Worm (Caenorhabditis elegans): ENCODE results near the gene dyf-2.

Gene dyf-2

DNA sequence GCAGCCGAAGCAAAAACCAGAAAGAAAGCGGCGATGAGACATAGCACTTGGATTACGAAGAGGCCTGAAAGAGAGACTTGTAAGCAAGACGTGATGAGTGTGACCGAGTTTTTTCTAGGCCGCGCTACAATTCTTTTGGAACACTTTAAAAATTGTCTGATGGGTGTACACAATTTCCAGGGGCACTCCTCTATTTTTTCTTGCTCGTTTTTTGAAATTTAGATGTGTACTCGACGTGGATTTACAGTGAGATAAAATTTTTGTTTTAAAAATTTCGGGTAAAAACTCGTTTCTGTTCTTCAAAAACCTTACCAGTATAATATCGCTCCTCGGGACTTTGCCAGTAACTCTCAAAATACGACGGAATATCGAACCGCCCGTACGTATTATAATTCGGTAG lies 43.5 kb upstream of the dyf-2 start:
- no peak for TF ChIP-seq ham-2 (GFP tag; optimal IDR thresholded peaks at IDR 0.05)
- no peak for TF ChIP-seq mep-1 (tag; optimal IDR thresholded peaks at IDR 0.05)
- TF ChIP-seq unc-62 (GFP tag; optimal IDR thresholded peaks at IDR 0.05), result no peak
- no peak for TF ChIP-seq mls-2 (tag; optimal IDR thresholded peaks at IDR 0.05)
- TF ChIP-seq zip-8 (tag; optimal IDR thresholded peaks at IDR 0.05), result no peak
- TF ChIP-seq nhr-12 (tag; optimal IDR thresholded peaks at IDR 0.05), result no peak
- TF ChIP-seq ces-1 (GFP tag; optimal IDR thresholded peaks at IDR 0.05), result no peak
- TF ChIP-seq lsy-2 (tag; optimal IDR thresholded peaks at IDR 0.05), result no peak
- no peak for TF ChIP-seq drap-1 (GFP tag; optimal IDR thresholded peaks at IDR 0.05)
- no peak for TF ChIP-seq elt-3 (tag; optimal IDR thresholded peaks at IDR 0.05)
- TF ChIP-seq unc-39 (tag; optimal IDR thresholded peaks at IDR 0.05), result no peak
- TF ChIP-seq elt-1 (tag; optimal IDR thresholded peaks at IDR 0.05; ENCODE audit: borderline replicate concordance, insufficient read depth), result no peak
- no peak for TF ChIP-seq tbx-8 (GFP tag; optimal IDR thresholded peaks at IDR 0.05)
- no peak for TF ChIP-seq nhr-237 (tag; optimal IDR thresholded peaks at IDR 0.05)
- no peak for TF ChIP-seq nhr-28 (tag; optimal IDR thresholded peaks at IDR 0.05)

DNA sequence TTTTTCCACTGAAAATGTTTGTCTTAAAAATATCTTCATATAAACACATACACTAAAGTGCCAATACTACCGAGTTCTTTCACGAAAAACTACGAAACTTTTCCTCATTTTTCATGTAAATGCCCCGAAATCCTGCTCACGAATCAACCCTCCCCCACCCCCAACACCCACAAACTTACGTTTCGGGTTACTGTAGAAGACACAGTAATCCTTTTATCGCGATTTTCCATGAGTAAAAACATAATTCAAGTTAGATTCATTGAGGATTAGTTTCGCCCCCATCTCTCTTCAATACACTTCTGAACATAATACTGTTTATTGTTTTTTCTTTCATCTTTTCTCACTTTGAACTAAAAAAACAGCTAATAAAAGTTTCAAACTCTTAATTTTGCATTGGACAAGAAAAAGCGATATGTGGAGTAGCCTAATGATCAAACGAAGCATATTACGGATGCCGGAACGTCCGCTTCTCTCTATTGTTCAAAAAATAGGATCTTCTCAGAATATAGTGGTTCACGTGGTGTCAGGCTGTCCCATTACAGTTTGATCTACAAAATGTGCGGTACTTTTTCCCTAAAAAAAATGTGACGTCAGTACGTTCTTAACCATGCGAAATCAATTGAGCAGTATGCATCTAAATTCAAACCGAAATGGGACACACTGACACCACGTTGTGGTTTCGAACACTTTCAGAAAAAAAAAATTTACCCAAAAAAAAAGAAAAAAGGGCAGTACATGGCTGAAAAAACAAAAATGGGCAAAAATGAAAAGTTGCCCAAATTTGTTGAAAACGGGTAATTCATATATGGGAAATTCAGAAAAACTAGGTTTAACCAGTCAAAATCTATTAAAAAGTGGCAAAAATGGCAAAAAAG lies 38.0 kb upstream of the dyf-2 start:
- TF ChIP-seq flh-1 (GFP tag; optimal IDR thresholded peaks at IDR 0.05), result no peak
- TF ChIP-seq elt-1 (tag; optimal IDR thresholded peaks at IDR 0.05; ENCODE audit: borderline replicate concordance, insufficient read depth), result no peak
- TF ChIP-seq lin-32 (GFP tag; optimal IDR thresholded peaks at IDR 0.05), result no peak
- no peak for TF ChIP-seq mab-5 (tag; optimal IDR thresholded peaks at IDR 0.05)
- no peak for TF ChIP-seq mep-1 (tag; optimal IDR thresholded peaks at IDR 0.05)
- no peak for TF ChIP-seq zip-8 (tag; optimal IDR thresholded peaks at IDR 0.05)
- no peak for TF ChIP-seq unc-39 (tag; optimal IDR thresholded peaks at IDR 0.05)
- TF ChIP-seq ceh-39 (tag; optimal IDR thresholded peaks at IDR 0.05), result no peak

DNA sequence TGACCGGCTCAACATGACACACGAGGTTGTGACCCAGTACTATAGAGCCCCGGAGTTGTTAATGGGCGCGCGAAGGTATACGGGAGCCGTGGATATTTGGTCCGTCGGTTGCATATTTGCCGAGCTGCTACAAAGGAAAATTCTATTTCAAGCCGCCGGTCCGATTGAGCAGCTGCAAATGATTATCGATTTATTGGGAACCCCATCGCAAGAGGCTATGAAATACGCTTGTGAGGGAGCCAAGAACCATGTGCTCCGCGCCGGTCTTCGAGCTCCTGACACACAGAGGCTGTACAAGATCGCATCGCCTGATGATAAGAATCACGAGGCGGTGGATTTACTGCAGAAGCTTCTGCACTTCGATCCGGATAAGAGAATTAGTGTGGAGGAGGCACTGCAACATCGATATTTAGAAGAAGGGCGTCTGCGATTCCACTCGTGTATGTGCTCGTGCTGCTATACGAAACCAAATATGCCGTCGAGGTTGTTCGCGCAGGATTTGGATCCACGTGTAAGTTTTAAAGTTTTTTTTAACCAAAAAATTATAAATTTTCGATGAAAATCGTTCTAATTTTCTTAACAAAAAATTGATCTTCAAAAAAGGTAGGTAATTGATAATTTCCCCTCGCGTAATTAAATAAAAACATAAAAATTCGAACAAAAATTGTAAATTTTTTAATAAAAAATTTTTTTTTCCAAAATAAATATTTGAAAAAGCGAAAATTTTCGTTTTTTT lies 36.3 kb upstream of the dyf-2 start:
- TF ChIP-seq pha-4 (tag; optimal IDR thresholded peaks at IDR 0.05) (no peak), nhr-76 (tag; optimal IDR thresholded peaks at IDR 0.05) (no peak), sem-2 (GFP tag; optimal IDR thresholded peaks at IDR 0.05) (peak; percentile 18), ceh-43 (GFP tag; optimal IDR thresholded peaks at IDR 0.05) (no peak), blmp-1 (tag; optimal IDR thresholded peaks at IDR 0.05) (no peak), lin-32 (GFP tag; optimal IDR thresholded peaks at IDR 0.05) (no peak), M03D4.4 (tag; optimal IDR thresholded peaks at IDR 0.05) (no peak), elt-1 (tag; optimal IDR thresholded peaks at IDR 0.05; ENCODE audit: borderline replicate concordance, insufficient read depth) (no peak)

DNA sequence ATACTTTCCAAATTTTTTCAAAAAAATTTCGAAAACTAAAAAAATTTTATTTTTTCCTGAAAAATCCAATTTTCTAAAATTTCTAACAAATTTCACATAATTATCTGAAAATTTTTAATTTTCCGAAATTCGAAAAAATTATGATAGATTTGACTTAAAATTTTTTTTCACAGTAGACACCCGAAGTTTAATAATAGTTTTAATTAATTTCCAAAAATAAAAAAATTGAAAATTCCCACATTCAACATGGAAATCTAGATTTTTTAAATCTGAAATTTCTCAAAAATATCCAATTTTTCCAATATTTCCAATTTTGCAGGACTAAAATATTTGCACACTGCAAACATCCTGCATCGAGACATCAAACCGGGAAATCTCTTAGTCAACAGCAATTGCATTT lies 35.7 kb upstream of the dyf-2 start:
- TF ChIP-seq mls-2 (tag; optimal IDR thresholded peaks at IDR 0.05) (no peak), zip-8 (tag; optimal IDR thresholded peaks at IDR 0.05) (no peak), sem-2 (GFP tag; optimal IDR thresholded peaks at IDR 0.05) (no peak), ztf-11 (tag; optimal IDR thresholded peaks at IDR 0.05) (no peak), mep-1 (tag; optimal IDR thresholded peaks at IDR 0.05) (no peak)

DNA sequence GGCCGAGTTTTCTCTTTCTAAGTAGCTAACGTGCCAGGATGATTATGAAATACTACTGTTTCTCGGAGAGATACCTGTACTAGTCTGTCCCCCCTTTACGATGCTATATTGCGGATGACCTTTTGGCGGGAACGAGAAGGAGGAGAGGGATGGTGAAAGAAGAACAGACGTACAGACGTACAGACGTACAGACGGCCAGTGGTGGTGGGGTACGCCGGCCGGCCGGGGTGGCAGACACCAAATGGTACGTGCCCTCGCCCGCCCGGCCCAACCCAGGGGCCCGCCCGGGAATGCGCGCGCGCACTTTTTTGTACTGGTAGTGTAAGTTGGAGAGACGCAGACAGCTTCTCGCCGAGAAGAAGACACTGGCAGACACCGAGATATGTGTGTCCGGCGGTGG lies 34.8 kb upstream of the dyf-2 start:
- peak; percentile 41 for TF ChIP-seq sem-2 (GFP tag; optimal IDR thresholded peaks at IDR 0.05)
- no peak for TF ChIP-seq blmp-1 (tag; optimal IDR thresholded peaks at IDR 0.05)
- TF ChIP-seq mls-2 (tag; optimal IDR thresholded peaks at IDR 0.05), result peak; percentile 71
- TF ChIP-seq nhr-2 (tag; optimal IDR thresholded peaks at IDR 0.05), result peak; percentile 93
- TF ChIP-seq mep-1 (tag; optimal IDR thresholded peaks at IDR 0.05), result peak; percentile 18
- TF ChIP-seq ceh-43 (GFP tag; optimal IDR thresholded peaks at IDR 0.05), result peak; percentile 12
- TF ChIP-seq unc-39 (tag; optimal IDR thresholded peaks at IDR 0.05), result no peak
- peak; percentile 43 for TF ChIP-seq lin-32 (GFP tag; optimal IDR thresholded peaks at IDR 0.05)
- no peak for TF ChIP-seq flh-1 (GFP tag; optimal IDR thresholded peaks at IDR 0.05)
- TF ChIP-seq sptf-1 (tag; optimal IDR thresholded peaks at IDR 0.05), result peak; percentile 72
- no peak for TF ChIP-seq pha-4 (tag; optimal IDR thresholded peaks at IDR 0.05)
- no peak for TF ChIP-seq lsy-2 (tag; optimal IDR thresholded peaks at IDR 0.05)
- TF ChIP-seq lin-13 (tag; optimal IDR thresholded peaks at IDR 0.05), result no peak
- TF ChIP-seq nhr-12 (tag; optimal IDR thresholded peaks at IDR 0.05), result no peak
- no peak for TF ChIP-seq elt-3 (tag; optimal IDR thresholded peaks at IDR 0.05)
- TF ChIP-seq mab-5 (tag; optimal IDR thresholded peaks at IDR 0.05), result no peak
- TF ChIP-seq snpc-4 (tag; optimal IDR thresholded peaks at IDR 0.05), result no peak
- no peak for TF ChIP-seq nhr-237 (tag; optimal IDR thresholded peaks at IDR 0.05)
- TF ChIP-seq tbx-8 (GFP tag; optimal IDR thresholded peaks at IDR 0.05), result no peak
- TF ChIP-seq ztf-11 (tag; optimal IDR thresholded peaks at IDR 0.05), result peak; percentile 23
- TF ChIP-seq drap-1 (GFP tag; optimal IDR thresholded peaks at IDR 0.05), result peak; percentile 68
- peak; percentile 60 for TF ChIP-seq M03D4.4 (tag; optimal IDR thresholded peaks at IDR 0.05)
- TF ChIP-seq ham-2 (GFP tag; optimal IDR thresholded peaks at IDR 0.05), result peak; percentile 67
- TF ChIP-seq cnd-1 (tag; optimal IDR thresholded peaks at IDR 0.05), result peak; percentile 76
- TF ChIP-seq ceh-39 (tag; optimal IDR thresholded peaks at IDR 0.05), result no peak
- TF ChIP-seq unc-62 (GFP tag; optimal IDR thresholded peaks at IDR 0.05), result peak; percentile 0
- TF ChIP-seq ces-1 (GFP tag; optimal IDR thresholded peaks at IDR 0.05), result no peak

All from whole organism, mixed stage, embryonic.